Worm (Caenorhabditis elegans) whole organism, mixed stage, embryonic: ENCODE data around the gene C33B4.2.

Experiments
- flh-1 ChIP-seq: fragments of 200-800 bp; sonication (Bioruptor generic); optimal IDR thresholded peaks from 2 replicates; lab custom pipeline; 2018; ENCODE audit warnings: mild to moderate bottlenecking, missing genetic modification characterization, moderate library complexity, missing compliant biosample characterization
- hlh-1 ChIP-seq: fragments of 150-350 bp; optimal IDR thresholded peaks from 2 replicates; lab custom pipeline; 2014; ENCODE audit warnings: missing biosample characterization, missing genetic modification reagents, missing genetic modification characterization
- sem-2 ChIP-seq: fragments of 200-800 bp; sonication (Bioruptor generic); optimal IDR thresholded peaks from 2 replicates; lab custom pipeline; 2018; ENCODE audit warnings: mild to moderate bottlenecking, missing genetic modification characterization, missing compliant biosample characterization
- zip-8 ChIP-seq: fragments of 150-350 bp; optimal IDR thresholded peaks from 2 replicates; lab custom pipeline; 2014; ENCODE audit warnings: missing biosample characterization, missing genetic modification characterization

DNA sequence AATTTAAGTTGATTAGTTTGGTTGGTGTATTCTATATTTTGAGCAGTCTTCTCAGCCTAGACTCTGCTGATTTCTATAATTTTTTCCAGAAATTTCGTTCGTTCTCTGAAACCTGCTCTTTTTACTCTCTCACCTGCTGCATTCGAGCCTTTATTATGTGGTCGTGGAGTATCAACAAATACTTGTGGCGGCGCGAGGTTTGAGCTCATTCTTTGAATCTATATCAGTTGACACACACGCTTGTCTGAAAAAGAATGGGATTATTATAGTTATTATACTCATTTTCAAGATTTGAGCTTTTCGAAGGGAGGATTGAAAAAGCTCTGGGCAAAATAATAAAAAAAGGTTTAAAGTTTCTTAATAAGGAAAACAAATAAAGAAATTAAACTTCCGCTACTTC, 4.1 kb upstream of the C33B4.2 start:
- TF ChIP-seq sem-2 (GFP tag; lab: Kevin White, UChicago), result no peak
- no peak for TF ChIP-seq hlh-1 (tag; lab: Kevin White, UChicago)
- no peak for TF ChIP-seq flh-1 (GFP tag; lab: Kevin White, UChicago)
- TF ChIP-seq zip-8 (tag; lab: Kevin White, UChicago), result no peak
